Worm (Caenorhabditis elegans) whole organism, L4 larva: ENCODE measurements around the gene scb-1.

Experiments
- F10B5.3 ChIP-seq: sonication (generic microtip); optimal IDR thresholded peaks from 2 replicates; lab custom pipeline; 2016; ENCODE audit warnings: mild to moderate bottlenecking, missing genetic modification characterization, missing compliant biosample characterization
- T26A8.4 ChIP-seq: fragments of 200-800 bp; sonication (Bioruptor generic); IDR thresholded peaks from 2 replicates; pipeline ENCODE4 v1.3.6; 2022; ENCODE audit warnings: missing genetic modification characterization, missing compliant biosample characterization
- Y5F2A.4 ChIP-seq: fragments of 200-800 bp; sonication (Bioruptor generic); optimal IDR thresholded peaks from 2 replicates; lab custom pipeline; 2018; ENCODE audit warnings: mild to moderate bottlenecking, missing genetic modification characterization, missing compliant biosample characterization
- ZK337.2 ChIP-seq: fragments of 200-800 bp; sonication (Bioruptor generic); IDR thresholded peaks from 2 replicates; pipeline ENCODE4 v1.3.6; 2022; ENCODE audit warnings: missing genetic modification reagents, missing genetic modification characterization, missing compliant biosample characterization
- aha-1 ChIP-seq: fragments of 150-350 bp; peaks from one replicate; lab custom pipeline; 2014; ENCODE audit warnings: missing biosample characterization, missing genetic modification characterization
- aly-2 ChIP-seq: sonication (generic microtip); optimal IDR thresholded peaks from 2 replicates; lab custom pipeline; 2018; ENCODE audit warnings: missing biosample characterization, missing genetic modification characterization
- arid-1 ChIP-seq: fragments of 200-800 bp; sonication (Bioruptor generic); conservative IDR thresholded peaks from 2 replicates; pipeline ENCODE4 v1.3.6; 2022; ENCODE audit warnings: missing genetic modification reagents, missing genetic modification characterization, missing compliant biosample characterization
- ceh-20 ChIP-seq: fragments of 200-800 bp; sonication (Bioruptor generic); IDR thresholded peaks from 2 replicates; pipeline ENCODE4 v1.3.6; 2022; ENCODE audit warnings: missing genetic modification reagents, missing genetic modification characterization, missing compliant biosample characterization
- ceh-32 ChIP-seq: sonication (generic microtip); optimal IDR thresholded peaks from 2 replicates; lab custom pipeline; 2016; ENCODE audit warnings: mild to moderate bottlenecking, missing genetic modification characterization, missing compliant biosample characterization; ENCODE audit not compliant: poor library complexity
- ces-1 ChIP-seq: fragments of 150-350 bp; sonication (generic microtip); optimal IDR thresholded peaks from 4 replicates; lab custom pipeline; 2014; ENCODE audit warnings: missing biosample characterization, missing genetic modification reagents, missing genetic modification characterization
- cey-2 ChIP-seq: sonication (generic microtip); optimal IDR thresholded peaks from 3 replicates; lab custom pipeline; 2017; ENCODE audit warnings: missing genetic modification characterization, mild to moderate bottlenecking, missing compliant biosample characterization, antibody characterized with exemption, borderline replicate concordance; ENCODE audit not compliant: insufficient read depth
- ctbp-1 ChIP-seq: fragments of 200-800 bp; sonication (Bioruptor generic); IDR thresholded peaks from 2 replicates; pipeline ENCODE4 v1.3.6; 2022; ENCODE audit warnings: missing genetic modification reagents, missing genetic modification characterization, missing compliant biosample characterization
- daf-19 ChIP-seq: fragments of 200-800 bp; sonication (Bioruptor generic); conservative IDR thresholded peaks from 2 replicates; pipeline ENCODE4 v1.3.6; 2022; ENCODE audit warnings: missing genetic modification characterization, missing compliant biosample characterization
- daf-8 ChIP-seq: fragments of 200-800 bp; sonication (Bioruptor generic); IDR thresholded peaks from 2 replicates; pipeline ENCODE4 v1.3.6; 2022; ENCODE audit warnings: missing genetic modification characterization, missing compliant biosample characterization
- dpl-1 ChIP-seq: fragments of 150-350 bp; optimal IDR thresholded peaks from 2 replicates; lab custom pipeline; 2014; ENCODE audit warnings: missing biosample characterization, missing genetic modification reagents, missing genetic modification characterization
- duxl-1 ChIP-seq: sonication (generic microtip); optimal IDR thresholded peaks from 2 replicates; lab custom pipeline; 2016; ENCODE audit warnings: mild to moderate bottlenecking, missing genetic modification characterization, moderate library complexity, missing compliant biosample characterization; ENCODE audit not compliant: poor library complexity
- egl-27 ChIP-seq: sonication (generic microtip); optimal IDR thresholded peaks from 3 replicates; lab custom pipeline; 2017; ENCODE audit warnings: missing biosample characterization, missing genetic modification reagents, missing genetic modification characterization
- egl-43 ChIP-seq: fragments of 200-800 bp; sonication (Bioruptor generic); IDR thresholded peaks from 2 replicates; pipeline ENCODE4 v1.3.6; 2022; ENCODE audit warnings: missing genetic modification reagents, missing genetic modification characterization, missing compliant biosample characterization
- fkh-10 ChIP-seq: fragments of 150-350 bp; optimal IDR thresholded peaks from 2 replicates; lab custom pipeline; 2014; ENCODE audit warnings: missing biosample characterization, missing genetic modification reagents, missing genetic modification characterization
- fos-1 ChIP-seq: fragments of 150-350 bp; optimal IDR thresholded peaks from 2 replicates; lab custom pipeline; 2014; ENCODE audit warnings: missing biosample characterization, missing genetic modification characterization
- gei-8 ChIP-seq: fragments of 200-800 bp; sonication (Bioruptor generic); optimal IDR thresholded peaks from 2 replicates; lab custom pipeline; 2018; ENCODE audit warnings: mild to moderate bottlenecking, missing genetic modification characterization, missing compliant biosample characterization
- hmg-1.1 ChIP-seq: fragments of 200-800 bp; sonication (Bioruptor generic); IDR thresholded peaks from 2 replicates; pipeline ENCODE4 v1.3.6; 2022; ENCODE audit warnings: missing genetic modification reagents, missing genetic modification characterization, missing compliant biosample characterization
- lin-15B ChIP-seq: fragments of 150-350 bp; sonication (generic microtip); optimal IDR thresholded peaks from 3 replicates; lab custom pipeline; 2014; ENCODE audit warnings: missing biosample characterization, missing genetic modification characterization
- lin-29 ChIP-seq: fragments of 200-800 bp; sonication (Bioruptor generic); IDR thresholded peaks from 2 replicates; pipeline ENCODE4 v1.3.6; 2022; ENCODE audit warnings: missing genetic modification reagents, missing genetic modification characterization, missing compliant biosample characterization
- lin-38 ChIP-seq: fragments of 200-800 bp; sonication (Bioruptor generic); IDR thresholded peaks from 2 replicates; pipeline ENCODE4 v1.3.6; 2022; ENCODE audit warnings: missing genetic modification reagents, missing genetic modification characterization, missing compliant biosample characterization
- lir-3 ChIP-seq: sonication (generic microtip); optimal IDR thresholded peaks from 2 replicates; lab custom pipeline; 2016; ENCODE audit warnings: mild to moderate bottlenecking, missing genetic modification characterization, missing compliant biosample characterization
- lsy-2 ChIP-seq, 2 experiments: fragments of 150-350 bp in 1 of 2; sonication (generic microtip) in 1 of 2; optimal IDR thresholded peaks; 2 replicates each; lab custom pipeline; 2014 to 2017; ENCODE audit warnings: missing biosample characterization in 2 of 2, missing genetic modification characterization in 2 of 2
- mdt-29 ChIP-seq: fragments of 200-800 bp; sonication (Bioruptor generic); IDR thresholded peaks from 2 replicates; pipeline ENCODE4 v1.3.6; 2022; ENCODE audit warnings: missing genetic modification reagents, missing genetic modification characterization, missing compliant biosample characterization
- mep-1 ChIP-seq: fragments of 150-350 bp; sonication (generic microtip); optimal IDR thresholded peaks from 3 replicates; lab custom pipeline; 2014; ENCODE audit warnings: missing biosample characterization, missing genetic modification characterization
- mes-2 ChIP-seq: sonication (generic microtip); optimal IDR thresholded peaks from 2 replicates; lab custom pipeline; 2016; ENCODE audit warnings: missing genotype, mild to moderate bottlenecking, missing genetic modification characterization, missing compliant biosample characterization; ENCODE audit not compliant: poor library complexity, severe bottlenecking
- nhr-111 ChIP-seq: fragments of 200-800 bp; sonication (Bioruptor generic); optimal IDR thresholded peaks from 2 replicates; lab custom pipeline; 2018; ENCODE audit warnings: mild to moderate bottlenecking, missing genetic modification characterization, missing compliant biosample characterization
- nhr-237 ChIP-seq: sonication (generic microtip); optimal IDR thresholded peaks from 2 replicates; lab custom pipeline; 2017; ENCODE audit warnings: missing biosample characterization, missing genetic modification characterization
- nhr-25 ChIP-seq: sonication (generic microtip); optimal IDR thresholded peaks from 2 replicates; lab custom pipeline; 2017; ENCODE audit warnings: missing genetic modification characterization, mild to moderate bottlenecking, missing compliant biosample characterization, antibody characterized with exemption, moderate library complexity, borderline replicate concordance; ENCODE audit not compliant: insufficient read depth
- nhr-28 ChIP-seq: fragments of 150-350 bp; optimal IDR thresholded peaks from 2 replicates; lab custom pipeline; 2014; ENCODE audit warnings: missing biosample characterization, missing genetic modification characterization
- nhr-41 ChIP-seq: fragments of 200-800 bp; sonication (Bioruptor generic); IDR thresholded peaks from 2 replicates; pipeline ENCODE4 v1.3.6; 2022; ENCODE audit warnings: missing genetic modification reagents, missing genetic modification characterization, missing compliant biosample characterization
- nhr-42 ChIP-seq: fragments of 200-800 bp; sonication (Bioruptor generic); IDR thresholded peaks from 2 replicates; pipeline ENCODE4 v1.3.6; 2022; ENCODE audit warnings: missing genetic modification characterization, missing compliant biosample characterization
- nhr-6 ChIP-seq: fragments of 150-350 bp; optimal IDR thresholded peaks from 2 replicates; lab custom pipeline; 2014; ENCODE audit warnings: missing biosample characterization, missing genetic modification characterization
- nhr-77 ChIP-seq: fragments of 150-350 bp; optimal IDR thresholded peaks from 2 replicates; lab custom pipeline; 2014; ENCODE audit warnings: missing biosample characterization, missing genetic modification characterization
- pha-4 ChIP-seq, 2 experiments: fragments of 150-350 bp in 1 of 2; fragments of 200-800 bp in 1 of 2; sonication (Bioruptor generic) in 1 of 2; IDR thresholded peaks in 1 of 2; optimal IDR thresholded peaks in 1 of 2; 2 replicates each; pipeline versions ENCODE4 v1.3.6 to Lab custom; 2014 to 2022; ENCODE audit warnings: missing genetic modification characterization in 2 of 2, missing genetic modification reagents in 2 of 2, missing biosample characterization in 1 of 2, missing compliant biosample characterization in 1 of 2
- php-3 ChIP-seq: fragments of 200-800 bp; sonication (Bioruptor generic); IDR thresholded peaks from 2 replicates; pipeline ENCODE4 v1.3.6; 2022; ENCODE audit warnings: missing genetic modification reagents, missing genetic modification characterization, missing compliant biosample characterization
- rbr-2 ChIP-seq: sonication (generic microtip); optimal IDR thresholded peaks from 2 replicates; lab custom pipeline; 2016; ENCODE audit warnings: missing genotype, missing genetic modification characterization, missing compliant biosample characterization
- set-16 ChIP-seq: fragments of 200-800 bp; sonication (Bioruptor generic); IDR thresholded peaks from 2 replicates; pipeline ENCODE4 v1.3.6; 2022; ENCODE audit warnings: missing genetic modification reagents, missing genetic modification characterization, missing compliant biosample characterization
- skn-1 ChIP-seq: fragments of 150-350 bp; optimal IDR thresholded peaks from 2 replicates; lab custom pipeline; 2014; ENCODE audit warnings: missing biosample characterization, missing genetic modification characterization
- snpc-1.2 ChIP-seq: fragments of 200-800 bp; sonication (Bioruptor generic); IDR thresholded peaks from 2 replicates; pipeline ENCODE4 v1.3.6; 2022; ENCODE audit warnings: missing genetic modification reagents, missing genetic modification characterization, missing compliant biosample characterization
- tag-97 ChIP-seq: fragments of 200-800 bp; sonication (Bioruptor generic); IDR thresholded peaks from 2 replicates; pipeline ENCODE4 v1.3.6; 2022; ENCODE audit warnings: missing genetic modification characterization, missing compliant biosample characterization
- tra-1 ChIP-seq: fragments of 200-800 bp; sonication (Bioruptor generic); IDR thresholded peaks from 2 replicates; pipeline ENCODE4 v1.3.6; 2022; ENCODE audit warnings: missing genetic modification reagents, missing genetic modification characterization, missing compliant biosample characterization
- zfp-2 ChIP-seq: sonication (generic microtip); optimal IDR thresholded peaks from 2 replicates; lab custom pipeline; 2016; ENCODE audit warnings: mild to moderate bottlenecking, missing genetic modification characterization, missing compliant biosample characterization
- zfp-3 ChIP-seq: fragments of 200-800 bp; sonication (Bioruptor generic); conservative IDR thresholded peaks from 2 replicates; pipeline ENCODE4 v1.3.6; 2022; ENCODE audit warnings: missing genetic modification reagents, missing genetic modification characterization, missing compliant biosample characterization
- zip-11 ChIP-seq: fragments of 200-800 bp; sonication (Bioruptor generic); IDR thresholded peaks from 2 replicates; pipeline ENCODE4 v1.3.6; 2022; ENCODE audit warnings: missing genetic modification characterization, missing compliant biosample characterization
- zip-2 ChIP-seq: fragments of 150-350 bp; optimal IDR thresholded peaks from 2 replicates; lab custom pipeline; 2014; ENCODE audit warnings: missing biosample characterization, missing genetic modification characterization
- ztf-11 ChIP-seq: fragments of 150-350 bp; optimal IDR thresholded peaks from 2 replicates; lab custom pipeline; 2014; ENCODE audit warnings: missing biosample characterization, missing genetic modification characterization

The scb-1 gene

DNA sequence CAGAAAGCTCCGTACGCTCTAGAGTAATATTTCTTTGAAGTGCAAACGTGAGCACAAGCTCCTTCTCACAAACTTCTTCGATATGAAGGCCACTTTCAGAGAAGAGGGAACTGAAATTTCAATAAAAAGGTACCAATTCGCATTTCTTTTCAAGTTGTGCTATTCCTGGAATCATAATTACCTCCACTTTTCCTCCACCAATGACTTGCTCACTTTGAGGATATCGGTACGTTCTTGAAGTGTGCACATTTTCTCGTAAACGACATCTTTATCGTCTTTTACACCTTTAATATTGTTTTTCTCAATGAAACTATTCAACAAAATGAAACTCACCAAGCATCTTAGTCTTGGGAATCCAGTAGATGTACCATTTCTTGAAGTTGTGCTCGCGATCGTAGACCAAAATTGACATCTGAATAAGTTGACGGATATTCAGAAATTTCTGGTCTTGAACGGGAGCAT lies at the start of gene scb-1:
TSS of gene scb-1 (minus strand) at position 412 of the 462 bp plus-strand sequence.
- no peak for TF ChIP-seq fos-1 (tag; lab: Kevin White, UChicago)
- no peak for TF ChIP-seq zfp-2 (tag; lab: Kevin White, UChicago)
- no peak for TF ChIP-seq nhr-42 (GFP tag; lab: Robert Waterston, UW)
- TF ChIP-seq mes-2 = no peak
- TF ChIP-seq lin-38 (GFP tag; lab: Robert Waterston, UW) = 0 out of 2 replicates have a peak, but pooled peaks have one; percentile 5
- TF ChIP-seq ztf-11 (tag; lab: Kevin White, UChicago) = no peak
- no peak for TF ChIP-seq zip-11 (GFP tag; lab: Robert Waterston, UW)
- no peak for TF ChIP-seq daf-19 (GFP tag; lab: Robert Waterston, UW)
- TF ChIP-seq php-3 (GFP tag; lab: Robert Waterston, UW) = no peak
- no peak for TF ChIP-seq ceh-20 (GFP tag; lab: Robert Waterston, UW)
- TF ChIP-seq egl-43 (GFP tag; lab: Robert Waterston, UW) = no peak
- no peak for TF ChIP-seq snpc-1.2 (GFP tag; lab: Robert Waterston, UW)
- no peak for TF ChIP-seq nhr-25 (tag; lab: Kevin White, UChicago)
- TF ChIP-seq dpl-1 (GFP tag; lab: Kevin White, UChicago) = no peak
- TF ChIP-seq egl-27 (tag; lab: Kevin White, UChicago) = no peak
- TF ChIP-seq fkh-10 (GFP tag; lab: Kevin White, UChicago) = no peak
- TF ChIP-seq gei-8 (GFP tag; lab: Kevin White, UChicago) = no peak
- no peak for TF ChIP-seq zfp-3 (GFP tag; lab: Robert Waterston, UW)
- TF ChIP-seq lsy-2 (tag; optimal IDR thresholded peaks at IDR 0.05; lab: Kevin White, UChicago) = no peak
- TF ChIP-seq nhr-6 (tag; lab: Kevin White, UChicago) = no peak
- TF ChIP-seq ceh-32 (tag; lab: Kevin White, UChicago) = no peak
- TF ChIP-seq duxl-1 (tag; lab: Kevin White, UChicago) = no peak
- no peak for TF ChIP-seq nhr-237
- no peak for TF ChIP-seq hmg-1.1 (GFP tag; lab: Robert Waterston, UW)
- TF ChIP-seq nhr-28 (tag; lab: Kevin White, UChicago) = no peak
- no peak for TF ChIP-seq F10B5.3 (tag; lab: Kevin White, UChicago)
- TF ChIP-seq ZK337.2 (GFP tag; lab: Robert Waterston, UW) = no peak
- TF ChIP-seq cey-2 (tag; lab: Kevin White, UChicago) = no peak
- TF ChIP-seq tra-1 (GFP tag; lab: Robert Waterston, UW) = no peak
- 0 out of 2 replicates have a peak, but pooled peaks have one; percentile 20 for TF ChIP-seq mdt-29
- no peak for TF ChIP-seq lin-29
- no peak for TF ChIP-seq nhr-77 (tag; lab: Kevin White, UChicago)
- TF ChIP-seq T26A8.4 (GFP tag; lab: Robert Waterston, UW) = peak; percentile 30; the same call in 1 of the 2 replicates
- no peak for TF ChIP-seq tag-97
- TF ChIP-seq aha-1 (tag; lab: Kevin White, UChicago) = peak; percentile 52
- TF ChIP-seq daf-8 (GFP tag; lab: Robert Waterston, UW) = no peak
- TF ChIP-seq aly-2 (tag; lab: Kevin White, UChicago) = no peak
- no peak for TF ChIP-seq skn-1
- no peak for TF ChIP-seq lir-3 (tag; lab: Kevin White, UChicago)
- no peak for TF ChIP-seq Y5F2A.4 (GFP tag; lab: Kevin White, UChicago)
- peak; percentile 34 for TF ChIP-seq zip-2
- peak; percentile 0 for TF ChIP-seq mep-1 (tag; lab: Kevin White, UChicago)
- TF ChIP-seq ces-1 (GFP tag; lab: Kevin White, UChicago) = no peak
- no peak for TF ChIP-seq set-16 (GFP tag; lab: Robert Waterston, UW)
- no peak for TF ChIP-seq arid-1 (GFP tag; lab: Robert Waterston, UW)
- TF ChIP-seq ctbp-1 (GFP tag; lab: Robert Waterston, UW) = 0 out of 2 replicates have a peak, but pooled peaks have one; percentile 28
- TF ChIP-seq rbr-2 (tag; lab: Kevin White, UChicago) = peak; percentile 1
- no peak for TF ChIP-seq lin-15B
- TF ChIP-seq nhr-41 (GFP tag; lab: Robert Waterston, UW) = no peak
- TF ChIP-seq pha-4 (GFP tag; IDR thresholded peaks at IDR 0.05; lab: Robert Waterston, UW) = no peak
- TF ChIP-seq pha-4 (tag; optimal IDR thresholded peaks at IDR 0.05; lab: Kevin White, UChicago) = no peak
- peak; percentile 38 for TF ChIP-seq nhr-111 (GFP tag; lab: Kevin White, UChicago)
